Worm (Caenorhabditis elegans): ENCODE results near the gene bus-17.

The bus-17 gene

ce11 chrX:15773262-15773908, 7.2 kb upstream of the bus-17 start, which contains the start of gene Y7A5A.13 (continued):
- TF ChIP-seq mxl-2 (GFP tag; conservative IDR thresholded peaks at IDR 0.05) (no peak), nhr-237 (tag; optimal IDR thresholded peaks at IDR 0.05) (no peak), dmd-8 (GFP tag; IDR thresholded peaks at IDR 0.05) (0 out of 2 replicates have a peak, but pooled peaks have one; percentile 33), F44E2.7 (GFP tag; IDR thresholded peaks at IDR 0.05) (peak; percentile 61; the same call in 1 of the 2 replicates), hmg-1.1 (GFP tag; IDR thresholded peaks at IDR 0.05) (peak; percentile 54), aly-2 (tag; optimal IDR thresholded peaks at IDR 0.05) (no peak), saeg-2 (GFP tag; IDR thresholded peaks at IDR 0.05) (no peak), egl-27 (tag; optimal IDR thresholded peaks at IDR 0.05) (no peak), F26F4.8 (GFP tag; conservative IDR thresholded peaks at IDR 0.05) (no peak), tra-1 (GFP tag; IDR thresholded peaks at IDR 0.05) (peak; percentile 75), ceh-62 (tag; optimal IDR thresholded peaks at IDR 0.05) (no peak), ceh-28 (tag; optimal IDR thresholded peaks at IDR 0.05) (no peak), R02D3.7 (tag; optimal IDR thresholded peaks at IDR 0.05) (no peak), mep-1 (tag; optimal IDR thresholded peaks at IDR 0.05) (no peak), mdt-29 (GFP tag; IDR thresholded peaks at IDR 0.05) (no peak), hlh-11 (tag; optimal IDR thresholded peaks at IDR 0.05) (no peak), pha-4 (GFP tag; IDR thresholded peaks at IDR 0.05) (peak; percentile 62; the same call in 1 of the 2 replicates), pha-4 (tag; optimal IDR thresholded peaks at IDR 0.05) (no peak), nhr-77 (tag; optimal IDR thresholded peaks at IDR 0.05) (no peak), sdz-12 (GFP tag; optimal IDR thresholded peaks at IDR 0.05) (no peak), ceh-82 (tag; optimal IDR thresholded peaks at IDR 0.05) (no peak), ZK337.2 (GFP tag; IDR thresholded peaks at IDR 0.05) (no peak), php-3 (GFP tag; IDR thresholded peaks at IDR 0.05) (no peak), nhr-10 (tag; optimal IDR thresholded peaks at IDR 0.05) (no peak), ceh-44 (GFP tag; IDR thresholded peaks at IDR 0.05) (no peak), spr-3 (GFP tag; optimal IDR thresholded peaks at IDR 0.05) (peak; percentile 13), hlh-30 (tag; optimal IDR thresholded peaks at IDR 0.05; ENCODE audit: insufficient read depth) (no peak), skn-1 (tag; optimal IDR thresholded peaks at IDR 0.05) (no peak), attf-4 (tag; optimal IDR thresholded peaks at IDR 0.05) (no peak), lir-3 (tag; optimal IDR thresholded peaks at IDR 0.05) (peak; percentile 17), dve-1 (tag; optimal IDR thresholded peaks at IDR 0.05; ENCODE audit: insufficient read depth) (peak; percentile 61), gei-8 (GFP tag; optimal IDR thresholded peaks at IDR 0.05) (no peak), nhr-25 (tag; optimal IDR thresholded peaks at IDR 0.05; ENCODE audit: borderline replicate concordance, insufficient read depth) (peak; percentile 4), duxl-1 (tag; optimal IDR thresholded peaks at IDR 0.05; ENCODE audit: poor library complexity) (peak; percentile 54), snpc-4 (tag; optimal IDR thresholded peaks at IDR 0.05) (no peak), rbr-2 (tag; optimal IDR thresholded peaks at IDR 0.05) (no peak), lin-15B (tag; optimal IDR thresholded peaks at IDR 0.05) (no peak), ztf-11 (tag; optimal IDR thresholded peaks at IDR 0.05) (no peak), dmd-9 (GFP tag; IDR thresholded peaks at IDR 0.05) (peak; percentile 54; the same call in 1 of the 2 replicates), daf-16 (GFP tag; optimal IDR thresholded peaks at IDR 0.05) (peak; percentile 59 to 80), daf-16 (tag; optimal IDR thresholded peaks at IDR 0.05) (peak; percentile 67), dpl-1 (GFP tag; optimal IDR thresholded peaks at IDR 0.05) (no peak), ctbp-1 (GFP tag; IDR thresholded peaks at IDR 0.05) (peak; percentile 58; the same call in 1 of the 2 replicates), F49E8.2 (tag; optimal IDR thresholded peaks at IDR 0.05; ENCODE audit: borderline replicate concordance) (no peak), F37D6.2 (tag; optimal IDR thresholded peaks at IDR 0.05) (no peak), nhr-28 (tag; optimal IDR thresholded peaks at IDR 0.05) (no peak), nhr-76 (tag; optimal IDR thresholded peaks at IDR 0.05) (no peak), T26A8.4 (GFP tag; IDR thresholded peaks at IDR 0.05) (peak; percentile 68), snpc-1.2 (GFP tag; IDR thresholded peaks at IDR 0.05) (peak; percentile 82), aha-1 (tag) (peak; percentile 91), nhr-48 (tag; optimal IDR thresholded peaks at IDR 0.05) (peak; percentile 51), T20F7.1 (GFP tag; optimal IDR thresholded peaks at IDR 0.05) (no peak)

Data from whole organism, L4 larva.